Worm (Caenorhabditis elegans): Measurements from ENCODE around the gene F56D6.8.

- TF ChIP-seq unc-39 (tag; optimal IDR thresholded peaks at IDR 0.05): no peak
- TF ChIP-seq elt-3 (tag; optimal IDR thresholded peaks at IDR 0.05): no peak
- TF ChIP-seq ztf-11 (tag; optimal IDR thresholded peaks at IDR 0.05): no peak
- TF ChIP-seq elt-1 (tag; optimal IDR thresholded peaks at IDR 0.05; ENCODE audit: borderline replicate concordance, insufficient read depth): no peak
- no peak for TF ChIP-seq unc-62 (GFP tag; optimal IDR thresholded peaks at IDR 0.05)
- no peak for TF ChIP-seq nhr-237 (tag; optimal IDR thresholded peaks at IDR 0.05)
- TF ChIP-seq blmp-1 (tag; optimal IDR thresholded peaks at IDR 0.05): no peak
- TF ChIP-seq pha-4 (tag; optimal IDR thresholded peaks at IDR 0.05): no peak
- no peak for TF ChIP-seq nhr-76 (tag; optimal IDR thresholded peaks at IDR 0.05)
- no peak for TF ChIP-seq snpc-4 (tag; optimal IDR thresholded peaks at IDR 0.05)
- no peak for TF ChIP-seq cnd-1 (tag; optimal IDR thresholded peaks at IDR 0.05)
- TF ChIP-seq lin-32 (GFP tag; optimal IDR thresholded peaks at IDR 0.05): no peak
- no peak for TF ChIP-seq M03D4.4 (tag; optimal IDR thresholded peaks at IDR 0.05)
- TF ChIP-seq tbx-8 (GFP tag; optimal IDR thresholded peaks at IDR 0.05): no peak
These were observed 23.9 kb upstream of the F56D6.8 start, which contains the start of gene F56D6.23 for ce11 chrIV:3918160-3918559.

All from whole organism, mixed stage, embryonic.